Worm (Caenorhabditis elegans): ENCODE measurements around the gene srw-19.
"Not testable (repeated sequence)": the region's sequence is repeated elsewhere in the genome, so short reads cannot be mapped to it uniquely, and the experiment has no call there.

srw-19 gene

ce11 chrV:15259904-15260303 lies 21.3 kb downstream of the srw-19 start, which contains the start of gene M01B2.8:
M01B2.8 (plus strand) TSS chrV:15260204.
- no peak for TF ChIP-seq ztf-4 (tag; optimal IDR thresholded peaks at IDR 0.05)
- TF ChIP-seq zag-1 (tag; optimal IDR thresholded peaks at IDR 0.05) = no peak
- TF ChIP-seq eor-1 (tag; optimal IDR thresholded peaks at IDR 0.05) = no peak
- no peak for TF ChIP-seq aly-2 (tag; optimal IDR thresholded peaks at IDR 0.05)

- no peak for TF ChIP-seq nhr-23 (tag; optimal IDR thresholded peaks at IDR 0.05)
These were observed 22.1 kb downstream of the srw-19 start, which contains the start of gene srsx-37 for ce11 chrV:15259049-15259448. srsx-37 (minus strand) TSS chrV:15259149.

- not testable (repeated sequence) for TF ChIP-seq eor-1, ceh-82, ztf-11 (tag; optimal IDR thresholded peaks at IDR 0.05)
These were observed 24.5 kb downstream of the srw-19 start, which contains the start of gene srsx-39 for ce11 chrV:15256669-15257068. srsx-39 (minus strand) TSS chrV:15256769.

ce11 chrV:15253529-15253928 lies 27.6 kb downstream of the srw-19 start, which contains the start of gene srbc-75:
srbc-75 (plus strand) TSS chrV:15253829.
- TF ChIP-seq nhr-11 (tag; optimal IDR thresholded peaks at IDR 0.05) = no peak
- TF ChIP-seq nhr-77 (tag; optimal IDR thresholded peaks at IDR 0.05) = no peak
- TF ChIP-seq ceh-28 (tag; optimal IDR thresholded peaks at IDR 0.05) = no peak
- no peak for TF ChIP-seq elt-3 (tag; optimal IDR thresholded peaks at IDR 0.05)
- TF ChIP-seq pqm-1 (tag; optimal IDR thresholded peaks at IDR 0.05) = no peak

- TF ChIP-seq lin-39 (tag; optimal IDR thresholded peaks at IDR 0.05) (no peak), R02D3.7 (tag; optimal IDR thresholded peaks at IDR 0.05) (no peak), ceh-82 (tag; optimal IDR thresholded peaks at IDR 0.05) (no peak), zag-1 (tag; optimal IDR thresholded peaks at IDR 0.05) (no peak), pha-4 (tag; optimal IDR thresholded peaks at IDR 0.05) (no peak), elt-2 (tag; optimal IDR thresholded peaks at IDR 0.05) (no peak), elt-3 (tag; optimal IDR thresholded peaks at IDR 0.05) (no peak), ama-1 (optimal IDR thresholded peaks at IDR 0.05) (no peak), tbx-2 (tag; optimal IDR thresholded peaks at IDR 0.05) (no peak), egl-5 (tag; optimal IDR thresholded peaks at IDR 0.05) (no peak), mml-1 (tag; optimal IDR thresholded peaks at IDR 0.05) (no peak), daf-12 (tag; optimal IDR thresholded peaks at IDR 0.05) (no peak), nhr-67 (tag; optimal IDR thresholded peaks at IDR 0.05) (no peak), mdl-1 (tag; optimal IDR thresholded peaks at IDR 0.05) (no peak), fkh-10 (GFP tag; optimal IDR thresholded peaks at IDR 0.05) (no peak), nhr-11 (tag; optimal IDR thresholded peaks at IDR 0.05) (no peak)
These were observed 29.1 kb downstream of the srw-19 start, which contains the start of gene srbc-76 for ce11 chrV:15252082-15252481. srbc-76 (plus strand) TSS chrV:15252382.

- TF ChIP-seq lin-15B, daf-12, eor-1 (tag; optimal IDR thresholded peaks at IDR 0.05): not testable (repeated sequence)
These were observed 30.9 kb downstream of the srw-19 start, which contains the start of gene srd-28 for ce11 chrV:15250304-15250703. srd-28 (plus strand) TSS chrV:15250604.

ce11 chrV:15244456-15244855 lies 36.7 kb downstream of the srw-19 start, which contains the start of gene kin-30:
kin-30 (plus strand) TSS chrV:15244756.
- TF ChIP-seq pqm-1 (tag; optimal IDR thresholded peaks at IDR 0.05) (no peak), eor-1 (tag; optimal IDR thresholded peaks at IDR 0.05) (no peak), elt-3 (tag; optimal IDR thresholded peaks at IDR 0.05) (no peak), zag-1 (tag; optimal IDR thresholded peaks at IDR 0.05) (no peak), mdl-1 (tag; optimal IDR thresholded peaks at IDR 0.05) (no peak), nhr-23 (tag; optimal IDR thresholded peaks at IDR 0.05) (no peak), snpc-4 (tag; optimal IDR thresholded peaks at IDR 0.05) (no peak), nhr-77 (tag; optimal IDR thresholded peaks at IDR 0.05) (no peak)

ce11 chrV:15241259-15241658 lies 39.9 kb downstream of the srw-19 start, which contains the start of gene chil-12:
chil-12 (plus strand) TSS chrV:15241559.
- no peak for TF ChIP-seq ama-1 (optimal IDR thresholded peaks at IDR 0.05)
- no peak for TF ChIP-seq nhr-11 (tag; optimal IDR thresholded peaks at IDR 0.05)
- TF ChIP-seq egl-27 (tag; optimal IDR thresholded peaks at IDR 0.05) = no peak
- TF ChIP-seq ceh-82 (tag; optimal IDR thresholded peaks at IDR 0.05) = no peak
- TF ChIP-seq elt-2 (tag; optimal IDR thresholded peaks at IDR 0.05) = no peak
- TF ChIP-seq ZK546.5 (tag; optimal IDR thresholded peaks at IDR 0.05) = no peak
- TF ChIP-seq mdl-1 (tag; optimal IDR thresholded peaks at IDR 0.05) = no peak
- no peak for TF ChIP-seq nhr-67 (tag; optimal IDR thresholded peaks at IDR 0.05)
- no peak for TF ChIP-seq ceh-28 (tag; optimal IDR thresholded peaks at IDR 0.05)
- no peak for TF ChIP-seq mml-1 (tag; optimal IDR thresholded peaks at IDR 0.05)
- no peak for TF ChIP-seq aly-2 (tag; optimal IDR thresholded peaks at IDR 0.05)
- no peak for TF ChIP-seq lin-15B (tag; optimal IDR thresholded peaks at IDR 0.05)
- no peak for TF ChIP-seq nhr-23 (tag; optimal IDR thresholded peaks at IDR 0.05)
- no peak for TF ChIP-seq nhr-12 (tag; optimal IDR thresholded peaks at IDR 0.05)
- TF ChIP-seq skn-1 (tag; optimal IDR thresholded peaks at IDR 0.05) = no peak
- no peak for TF ChIP-seq lin-39 (tag; optimal IDR thresholded peaks at IDR 0.05)
- no peak for TF ChIP-seq lsy-12 (tag; optimal IDR thresholded peaks at IDR 0.05)
- TF ChIP-seq unc-62 (GFP tag; optimal IDR thresholded peaks at IDR 0.05) = no peak
- TF ChIP-seq daf-12 (tag; optimal IDR thresholded peaks at IDR 0.05) = no peak
